Worm (Caenorhabditis elegans) whole organism, L4 larva: ENCODE measurements around the gene oac-22.
A peak's percentile ranks its signal among the peaks of the same experiment; 100 is the strongest.

Experiments
- aha-1 ChIP-seq: fragments of 150-350 bp; peaks from one replicate; lab custom pipeline; 2014; ENCODE audit warnings: missing biosample characterization, missing genetic modification characterization
- attf-4 ChIP-seq: sonication (generic microtip); optimal IDR thresholded peaks from 3 replicates; lab custom pipeline; 2017; ENCODE audit warnings: missing biosample characterization, missing genetic modification characterization
- lir-3 ChIP-seq: sonication (generic microtip); optimal IDR thresholded peaks from 2 replicates; lab custom pipeline; 2016; ENCODE audit warnings: mild to moderate bottlenecking, missing genetic modification characterization, missing compliant biosample characterization
- pha-4 ChIP-seq, 2 experiments: fragments of 150-350 bp in 1 of 2; fragments of 200-800 bp in 1 of 2; sonication (Bioruptor generic) in 1 of 2; IDR thresholded peaks in 1 of 2; optimal IDR thresholded peaks in 1 of 2; 2 replicates each; pipeline versions ENCODE4 v1.3.6 to Lab custom; 2014 to 2022; ENCODE audit warnings: missing genetic modification characterization in 2 of 2, missing genetic modification reagents in 2 of 2, missing biosample characterization in 1 of 2, missing compliant biosample characterization in 1 of 2
- set-16 ChIP-seq: fragments of 200-800 bp; sonication (Bioruptor generic); IDR thresholded peaks from 2 replicates; pipeline ENCODE4 v1.3.6; 2022; ENCODE audit warnings: missing genetic modification reagents, missing genetic modification characterization, missing compliant biosample characterization
- skn-1 ChIP-seq: fragments of 150-350 bp; optimal IDR thresholded peaks from 2 replicates; lab custom pipeline; 2014; ENCODE audit warnings: missing biosample characterization, missing genetic modification characterization
- unc-130 ChIP-seq: sonication (generic microtip); optimal IDR thresholded peaks from 2 replicates; lab custom pipeline; 2016; ENCODE audit warnings: missing genetic modification reagents, missing genetic modification characterization, missing compliant biosample characterization
- unc-62 ChIP-seq, 3 experiments: fragments of 150-350 bp in 1 of 3; sonication (generic microtip); optimal IDR thresholded peaks in 2 of 3; peaks in 1 of 3; 1 replicate in 1 of 3; 2 replicates in 2 of 3; lab custom pipeline; 2014 to 2017; ENCODE audit warnings: missing biosample characterization in 3 of 3, missing genetic modification characterization in 3 of 3, missing genetic modification reagents in 3 of 3, missing genotype in 1 of 3

DNA sequence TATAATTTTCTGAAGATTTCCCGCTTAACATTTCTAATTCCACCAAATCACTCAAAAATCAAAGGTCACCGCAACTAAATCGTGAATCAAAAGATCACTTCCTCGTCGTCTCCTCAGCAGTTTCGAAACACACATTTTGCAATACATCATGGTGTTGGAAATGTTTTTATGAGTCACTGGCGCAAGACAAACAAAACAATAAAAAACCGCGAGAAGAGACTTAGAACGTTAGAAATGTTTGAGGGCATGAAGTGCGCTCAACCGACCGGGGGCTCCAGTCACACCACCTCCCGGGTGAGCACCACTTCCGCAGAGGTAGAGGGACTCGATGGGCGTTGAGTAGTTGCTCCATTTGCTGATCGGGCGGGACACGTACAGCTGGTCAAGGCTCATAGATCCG is 10.2 kb upstream of the oac-22 start:
- peak; percentile 57 for TF ChIP-seq set-16
- TF ChIP-seq pha-4 (GFP tag; IDR thresholded peaks at IDR 0.05; lab: Robert Waterston, UW), result no peak
- peak; percentile 38 for TF ChIP-seq pha-4 (tag; optimal IDR thresholded peaks at IDR 0.05; lab: Kevin White, UChicago)
- no peak for TF ChIP-seq unc-130
- no peak for TF ChIP-seq aha-1 (tag; lab: Kevin White, UChicago)
- no peak for TF ChIP-seq skn-1 (tag; lab: Kevin White, UChicago)
- TF ChIP-seq unc-62 (GFP tag; optimal IDR thresholded peaks at IDR 0.05 in 1 of 2; lab: Kevin White, UChicago), result no peak
- no peak for TF ChIP-seq unc-62 (tag; optimal IDR thresholded peaks at IDR 0.05; lab: Kevin White, UChicago)
- TF ChIP-seq lir-3 (tag; lab: Kevin White, UChicago), result no peak
- no peak for TF ChIP-seq attf-4 (tag; lab: Kevin White, UChicago)
